Worm (Caenorhabditis elegans): ENCODE results near the gene C37C3.17.

ce11 chrV:7863020-7863523 is 1.4 kb upstream of the C37C3.17 start, which contains the start of gene C37C3.10:
- TF ChIP-seq ama-1 (optimal IDR thresholded peaks at IDR 0.05) (no peak), scrt-1 (GFP tag; IDR thresholded peaks at IDR 0.05) (no peak), hnd-1 (tag; optimal IDR thresholded peaks at IDR 0.05) (no peak), hmbx-1 (tag; optimal IDR thresholded peaks at IDR 0.05) (no peak), F13C5.2 (tag; optimal IDR thresholded peaks at IDR 0.05) (no peak), ceh-13 (GFP tag; optimal IDR thresholded peaks at IDR 0.05) (no peak), tbx-11 (GFP tag; IDR thresholded peaks at IDR 0.05) (no peak), aly-1 (tag; optimal IDR thresholded peaks at IDR 0.05) (no peak), flt-1 (GFP tag; IDR thresholded peaks at IDR 0.05) (no peak)
